Comparison of ENCODE assay signal across 3 worm cellular contexts in the genomic region with DNA sequence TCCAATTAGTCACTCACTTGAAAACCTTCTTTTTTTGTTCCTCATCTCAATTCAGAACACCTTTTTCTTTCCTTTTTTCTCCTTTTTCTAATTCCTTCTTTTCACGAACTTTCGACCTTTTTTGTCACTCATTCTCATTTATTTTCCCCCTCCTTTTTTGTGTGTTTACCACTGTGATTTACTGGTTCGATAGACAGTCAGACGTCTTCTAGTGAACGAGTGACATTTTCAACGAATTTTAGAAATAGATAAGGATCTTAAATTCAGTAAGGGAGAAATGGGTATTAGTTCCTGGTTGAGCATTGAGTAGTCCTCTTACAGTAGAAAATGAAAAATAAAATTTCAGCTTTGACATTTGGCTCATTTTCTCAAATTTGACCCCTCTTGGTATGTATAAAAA.
TF ChIP-seq lines count a peak whose summit lies in the region.

No protein-coding gene starts in this region.

TF ChIP-seq in whole organism, L1 larva, 84 proteins besides CTCF, POLR2A, EP300 and RAD21:
- TF ChIP-seq Y116A8C.19 (tag; optimal IDR thresholded peaks at IDR 0.05; lab: Kevin White, UChicago; ENCODE audit: borderline replicate concordance) (no peak), nhr-11 (tag; optimal IDR thresholded peaks at IDR 0.05; lab: Kevin White, UChicago) (no peak), nhr-85 (tag; lab: Kevin White, UChicago) (peak; percentile 77), lin-14 (GFP tag; optimal IDR thresholded peaks at IDR 0.05; lab: Kevin White, UChicago) (peak; percentile 61), blmp-1 (tag; optimal IDR thresholded peaks at IDR 0.05; lab: Kevin White, UChicago) (peak; percentile 11)

TF ChIP-seq in whole organism, L2 larva, 48 proteins besides CTCF, POLR2A, EP300 and RAD21:
- TF ChIP-seq lin-13 (GFP tag; optimal IDR thresholded peaks at IDR 0.05; lab: Kevin White, UChicago), result no peak
- no peak for TF ChIP-seq R02D3.7 (tag; optimal IDR thresholded peaks at IDR 0.05; lab: Kevin White, UChicago)
- no peak for TF ChIP-seq snpc-4 (tag; optimal IDR thresholded peaks at IDR 0.05; lab: Kevin White, UChicago)
- TF ChIP-seq alr-1 (tag; optimal IDR thresholded peaks at IDR 0.05; lab: Kevin White, UChicago), result no peak
- TF ChIP-seq nhr-77 (tag; optimal IDR thresholded peaks at IDR 0.05; lab: Kevin White, UChicago), result no peak
- no peak for TF ChIP-seq ceh-82 (tag; optimal IDR thresholded peaks at IDR 0.05; lab: Kevin White, UChicago)
- TF ChIP-seq nhr-6 (tag; optimal IDR thresholded peaks at IDR 0.05; lab: Kevin White, UChicago), result no peak
- TF ChIP-seq sem-4 (tag; optimal IDR thresholded peaks at IDR 0.05; lab: Kevin White, UChicago), result no peak
- peak; percentile 76 for TF ChIP-seq ceh-16 (tag; optimal IDR thresholded peaks at IDR 0.05; lab: Kevin White, UChicago)
- no peak for TF ChIP-seq gmeb-1 (tag; optimal IDR thresholded peaks at IDR 0.05; lab: Kevin White, UChicago)
- TF ChIP-seq unc-62 (GFP tag; optimal IDR thresholded peaks at IDR 0.05; lab: Kevin White, UChicago), result no peak
- TF ChIP-seq mbf-1 (tag; optimal IDR thresholded peaks at IDR 0.05; lab: Kevin White, UChicago), result no peak
- TF ChIP-seq lin-11 (tag; optimal IDR thresholded peaks at IDR 0.05; lab: Kevin White, UChicago), result no peak
- TF ChIP-seq nhr-25 (tag; optimal IDR thresholded peaks at IDR 0.05; lab: Kevin White, UChicago), result peak; percentile 62

TF ChIP-seq in whole organism, L3 larva, 47 proteins besides CTCF, POLR2A, EP300 and RAD21:
- TF ChIP-seq eor-1 (tag; optimal IDR thresholded peaks at IDR 0.05; lab: Kevin White, UChicago), result no peak
- TF ChIP-seq mdl-1 (tag; optimal IDR thresholded peaks at IDR 0.05; lab: Kevin White, UChicago), result no peak
- TF ChIP-seq nhr-25 (tag; optimal IDR thresholded peaks at IDR 0.05; lab: Kevin White, UChicago), result peak; percentile 33
- peak; percentile 74 for TF ChIP-seq elt-1 (tag; optimal IDR thresholded peaks at IDR 0.05; lab: Kevin White, UChicago)
